Worm (Caenorhabditis elegans): ENCODE results near the gene F46H5.11.

DNA sequence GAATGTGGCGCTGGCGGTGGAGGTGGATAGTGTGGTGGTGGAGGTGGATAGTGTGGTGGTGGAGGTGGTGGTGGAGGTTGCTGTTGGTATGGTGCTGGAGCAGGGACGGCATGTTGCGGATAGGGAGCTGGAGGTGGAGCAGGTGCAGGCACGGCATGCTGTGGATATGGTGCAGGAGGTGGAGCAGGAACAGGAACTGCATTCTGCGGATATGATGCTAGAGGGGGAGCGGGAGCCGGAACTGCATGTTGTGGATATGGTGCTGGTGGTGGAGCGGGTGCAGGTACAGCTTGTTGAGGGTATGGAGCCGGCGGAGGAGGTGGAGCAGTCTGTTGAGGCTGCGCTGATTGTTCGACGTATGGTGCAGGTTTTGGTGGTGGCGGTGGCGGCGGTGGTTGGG lies 2.9 kb downstream of the F46H5.11 start:
- TF ChIP-seq repo-1 (tag; optimal IDR thresholded peaks at IDR 0.05) (no peak), ceh-27 (GFP tag; optimal IDR thresholded peaks at IDR 0.05) (no peak), zfh-2 (GFP tag; conservative IDR thresholded peaks at IDR 0.05) (peak; percentile 89), tbp1 (GFP tag; optimal IDR thresholded peaks at IDR 0.05) (no peak), rec-8 (tag; optimal IDR thresholded peaks at IDR 0.05) (no peak), ama-1 (optimal IDR thresholded peaks at IDR 0.05) (no peak), ama-1 (GFP tag; optimal IDR thresholded peaks at IDR 0.05) (no peak), attf-5 (GFP tag; optimal IDR thresholded peaks at IDR 0.05) (no peak), ztf-26 (tag; optimal IDR thresholded peaks at IDR 0.05) (no peak), dpff-1 (tag; optimal IDR thresholded peaks at IDR 0.05) (no peak), lin-26 (GFP tag; IDR thresholded peaks at IDR 0.05) (no peak), F10E7.11 (tag; optimal IDR thresholded peaks at IDR 0.05) (no peak), D2030.7 (GFP tag; IDR thresholded peaks at IDR 0.05) (no peak), lin-40 (tag; optimal IDR thresholded peaks at IDR 0.05) (no peak)
